Worm (Caenorhabditis elegans) whole organism, L1 larva: Measurements from ENCODE around the gene nhr-232.

Experiments used
- ama-1 ChIP-seq: fragments of 150-350 bp; optimal IDR thresholded peaks from 2 replicates; lab custom pipeline; 2014
- dpl-1 ChIP-seq, 3 experiments: fragments of 150-350 bp in 2 of 3; sonication (generic microtip) in 1 of 3; optimal IDR thresholded peaks; 2 replicates each; lab custom pipeline; 2014 to 2017; ENCODE audit warnings: missing biosample characterization in 3 of 3, missing genetic modification characterization in 3 of 3, missing genetic modification reagents in 3 of 3
- egl-27 ChIP-seq, 2 experiments: fragments of 150-350 bp in 1 of 2; sonication (generic microtip); optimal IDR thresholded peaks; 3 replicates each; lab custom pipeline; 2017 to 2018; ENCODE audit warnings: missing biosample characterization in 2 of 2, missing genetic modification characterization in 2 of 2, missing genetic modification reagents in 2 of 2
- elt-3 ChIP-seq, 6 experiments: fragments of 150-350 bp in 1 of 6; sonication (generic microtip); optimal IDR thresholded peaks; 2 replicates each; lab custom pipeline; 2017 to 2018; ENCODE audit warnings: missing biosample characterization in 6 of 6, missing genetic modification characterization in 6 of 6, inconsistent platforms in 1 of 6
- fkh-10 ChIP-seq: sonication (generic microtip); optimal IDR thresholded peaks from 2 replicates; lab custom pipeline; 2017; ENCODE audit warnings: missing biosample characterization, missing genetic modification reagents, missing genetic modification characterization
- jun-1 ChIP-seq: fragments of 150-350 bp; optimal IDR thresholded peaks from 2 replicates; lab custom pipeline; 2014; ENCODE audit warnings: missing biosample characterization, missing genetic modification reagents, missing genetic modification characterization
- lin-13 ChIP-seq: fragments of 150-350 bp; optimal IDR thresholded peaks from 2 replicates; lab custom pipeline; 2014; ENCODE audit warnings: missing biosample characterization, missing genetic modification reagents, missing genetic modification characterization
- mep-1 ChIP-seq: fragments of 150-350 bp; optimal IDR thresholded peaks from 2 replicates; lab custom pipeline; 2014; ENCODE audit warnings: missing biosample characterization, missing genetic modification characterization
- nhr-11 ChIP-seq: fragments of 150-350 bp; optimal IDR thresholded peaks from 2 replicates; lab custom pipeline; 2014; ENCODE audit warnings: missing biosample characterization, missing genetic modification characterization
- nhr-28 ChIP-seq: fragments of 150-350 bp; optimal IDR thresholded peaks from 2 replicates; lab custom pipeline; 2014; ENCODE audit warnings: missing biosample characterization, missing genetic modification characterization
- nhr-76 ChIP-seq: sonication (generic microtip); optimal IDR thresholded peaks from 2 replicates; lab custom pipeline; 2017; ENCODE audit warnings: missing biosample characterization, missing genetic modification characterization
- unc-62 ChIP-seq: fragments of 150-350 bp; optimal IDR thresholded peaks from 2 replicates; lab custom pipeline; 2014; ENCODE audit warnings: missing biosample characterization, missing genetic modification reagents, missing genetic modification characterization
- ztf-4 ChIP-seq: fragments of 150-350 bp; optimal IDR thresholded peaks from 2 replicates; lab custom pipeline; 2014; ENCODE audit warnings: missing biosample characterization, missing genetic modification characterization

DNA sequence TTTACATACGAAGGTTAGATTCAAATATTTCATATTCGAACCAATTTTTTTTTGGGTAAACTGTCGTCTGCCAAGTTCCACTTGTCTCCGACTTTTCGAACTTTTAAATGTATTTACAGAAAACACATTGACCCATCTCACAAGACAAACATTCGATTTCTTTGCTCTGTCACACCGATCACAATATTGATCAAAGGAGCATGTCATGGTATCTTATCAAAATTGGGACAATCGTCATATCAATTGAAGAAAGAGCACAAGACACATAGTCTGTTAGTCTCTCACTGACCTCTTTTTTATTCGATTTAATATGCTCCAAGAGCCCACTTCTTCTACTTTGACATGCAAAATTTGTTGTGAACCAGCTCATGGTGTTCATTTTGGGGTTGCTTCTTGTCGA lies at the start of gene nhr-232:
- TF ChIP-seq ama-1 (lab: Kevin White, UChicago) = no peak
- TF ChIP-seq ztf-4 (tag; lab: Kevin White, UChicago) = no peak
- TF ChIP-seq jun-1 = no peak
- TF ChIP-seq unc-62 (GFP tag; lab: Kevin White, UChicago) = no peak
- no peak for TF ChIP-seq mep-1
- no peak for TF ChIP-seq elt-3 (tag; optimal IDR thresholded peaks at IDR 0.05; lab: Kevin White, UChicago)
- TF ChIP-seq egl-27 (tag; optimal IDR thresholded peaks at IDR 0.05; lab: Kevin White, UChicago) = no peak
- no peak for TF ChIP-seq lin-13
- TF ChIP-seq nhr-28 (tag; lab: Kevin White, UChicago) = no peak
- TF ChIP-seq nhr-76 (tag; lab: Kevin White, UChicago) = no peak
- no peak for TF ChIP-seq fkh-10
- no peak for TF ChIP-seq nhr-11 (tag; lab: Kevin White, UChicago)
- no peak for TF ChIP-seq dpl-1 (GFP tag; optimal IDR thresholded peaks at IDR 0.05; lab: Kevin White, UChicago)
